Fruit fly (Drosophila melanogaster) whole organism, embryonic: Measurements from ENCODE around the gene CG6569.

Experiments
- ATbp ChIP-seq: fragments of 200-800 bp; sonication (Bioruptor generic); optimal IDR thresholded peaks from 2 replicates; lab custom pipeline; 2017; ENCODE audit warnings: missing biosample characterization, mild to moderate bottlenecking, missing genetic modification characterization, missing genetic modification reagents
- Atf3 ChIP-seq: fragments of 200-800 bp; sonication (Bioruptor generic); optimal IDR thresholded peaks from 3 replicates; lab custom pipeline; 2016; ENCODE audit warnings: missing biosample characterization, missing genetic modification characterization
- Blimp-1 ChIP-seq: fragments of 200-800 bp; sonication (Bioruptor generic); optimal IDR thresholded peaks from 3 replicates; lab custom pipeline; 2018; ENCODE audit warnings: missing biosample characterization, missing genetic modification characterization, mild to moderate bottlenecking, moderate library complexity, missing genetic modification reagents
- CG10267 ChIP-seq: fragments of 200-800 bp; sonication (Bioruptor generic); optimal IDR thresholded peaks from 2 replicates; lab custom pipeline; 2018; ENCODE audit warnings: missing biosample characterization, mild to moderate bottlenecking, missing genetic modification characterization, moderate library complexity
- CG12104 ChIP-seq: fragments of 200-800 bp; sonication (Bioruptor generic); optimal IDR thresholded peaks from 3 replicates; lab custom pipeline; 2016; ENCODE audit warnings: missing biosample characterization, missing genetic modification characterization
- CG12236 ChIP-seq: fragments of 200-800 bp; sonication (Bioruptor generic); optimal IDR thresholded peaks from 2 replicates; lab custom pipeline; 2016; ENCODE audit warnings: missing biosample characterization, missing genetic modification characterization
- CG13424 ChIP-seq: fragments of 200-800 bp; sonication (Bioruptor generic); optimal IDR thresholded peaks from 2 replicates; lab custom pipeline; 2019; ENCODE audit warnings: missing biosample characterization, mild to moderate bottlenecking, missing genetic modification characterization, moderate library complexity
- CG14014 ChIP-seq: fragments of 200-800 bp; sonication (Bioruptor generic); IDR thresholded peaks from 2 replicates; pipeline ENCODE4 v1.3.6; 2022; ENCODE audit warnings: missing biosample characterization, missing genetic modification characterization
- CG14710 ChIP-seq: fragments of 200-800 bp; sonication (Bioruptor generic); optimal IDR thresholded peaks from 3 replicates; lab custom pipeline; 2019; ENCODE audit warnings: missing biosample characterization, mild to moderate bottlenecking, missing genetic modification characterization, moderate library complexity
- CG17186 ChIP-seq: fragments of 200-800 bp; sonication (Bioruptor generic); optimal IDR thresholded peaks from 3 replicates; lab custom pipeline; 2017; ENCODE audit warnings: missing biosample characterization, missing genetic modification reagents, missing genetic modification characterization
- CG17361 ChIP-seq: fragments of 200-800 bp; sonication (Bioruptor generic); IDR thresholded peaks from 3 replicates; pipeline ENCODE4 v1.3.6; 2022; ENCODE audit warnings: missing biosample characterization, missing genetic modification characterization
- CG2129 ChIP-seq: fragments of 200-800 bp; sonication (Bioruptor generic); IDR thresholded peaks from 2 replicates; pipeline ENCODE4 v1.3.6; 2022; ENCODE audit warnings: missing biosample characterization, missing genetic modification characterization; ENCODE audit not compliant: partially characterized antibody
- CG30403 ChIP-seq: fragments of 200-800 bp; sonication (Bioruptor generic); optimal IDR thresholded peaks from 3 replicates; lab custom pipeline; 2016; ENCODE audit warnings: missing biosample characterization, missing genetic modification characterization
- CG33557 ChIP-seq: fragments of 200-800 bp; sonication (Bioruptor generic); optimal IDR thresholded peaks from 2 replicates; lab custom pipeline; 2019; ENCODE audit warnings: missing biosample characterization, mild to moderate bottlenecking, missing genetic modification characterization, moderate library complexity
- CG3847 ChIP-seq: fragments of 200-800 bp; sonication (Bioruptor generic); IDR thresholded peaks from 2 replicates; pipeline ENCODE4 v1.3.6; 2022; ENCODE audit warnings: missing biosample characterization, missing genetic modification characterization
- CG4328 ChIP-seq: fragments of 200-800 bp; sonication (Bioruptor generic); optimal IDR thresholded peaks from 3 replicates; lab custom pipeline; 2017; ENCODE audit warnings: missing biosample characterization, missing genetic modification reagents, missing genetic modification characterization
- CG4404 ChIP-seq: fragments of 200-800 bp; sonication (Bioruptor generic); IDR thresholded peaks from 2 replicates; pipeline ENCODE4 v1.3.6; 2022; ENCODE audit warnings: missing biosample characterization, missing genetic modification characterization
- CG5180 ChIP-seq: fragments of 200-800 bp; sonication (Bioruptor generic); optimal IDR thresholded peaks from 3 replicates; lab custom pipeline; 2017; ENCODE audit warnings: missing biosample characterization, missing genetic modification characterization, mild to moderate bottlenecking, moderate library complexity, missing genetic modification reagents
- CG7357 ChIP-seq: fragments of 200-800 bp; sonication (Bioruptor generic); IDR thresholded peaks from 3 replicates; pipeline ENCODE4 v1.3.6; 2022; ENCODE audit warnings: missing biosample characterization, missing genetic modification characterization
- CG8388 ChIP-seq: fragments of 200-800 bp; sonication (Bioruptor generic); optimal IDR thresholded peaks from 2 replicates; lab custom pipeline; 2019; ENCODE audit warnings: missing biosample characterization, mild to moderate bottlenecking, missing genetic modification characterization, moderate library complexity
- CG9932 ChIP-seq: fragments of 200-800 bp; sonication (Bioruptor generic); IDR thresholded peaks from 2 replicates; pipeline ENCODE4 v1.3.6; 2022; ENCODE audit warnings: missing biosample characterization, missing genetic modification characterization
- Chrac-16 ChIP-seq: fragments of 200-800 bp; sonication (Bioruptor generic); optimal IDR thresholded peaks from 3 replicates; lab custom pipeline; 2016; ENCODE audit warnings: missing biosample characterization, missing genetic modification characterization
- Dek ChIP-seq: fragments of 200-800 bp; sonication (Bioruptor generic); optimal IDR thresholded peaks from 3 replicates; lab custom pipeline; 2019; ENCODE audit warnings: missing biosample characterization, mild to moderate bottlenecking, missing genetic modification characterization, moderate library complexity
- E2f1 ChIP-seq: fragments of 200-800 bp; sonication (Bioruptor generic); IDR thresholded peaks from 2 replicates; pipeline ENCODE4 v1.3.6; 2022; ENCODE audit warnings: missing biosample characterization, missing genetic modification characterization
- Elba2 ChIP-seq: fragments of 200-800 bp; sonication (Bioruptor generic); optimal IDR thresholded peaks from 3 replicates; lab custom pipeline; 2016; ENCODE audit warnings: missing biosample characterization, missing genetic modification characterization
- Ets65A ChIP-seq: fragments of 200-800 bp; sonication (Bioruptor generic); peaks from one replicate; lab custom pipeline; 2016; ENCODE audit warnings: missing biosample characterization, missing genetic modification characterization
- HmgZ ChIP-seq: fragments of 200-800 bp; sonication (Bioruptor generic); optimal IDR thresholded peaks from 2 replicates; lab custom pipeline; 2018; ENCODE audit warnings: missing biosample characterization, mild to moderate bottlenecking, missing genetic modification characterization
- Jarid2 ChIP-seq: fragments of 200-800 bp; sonication (Bioruptor generic); optimal IDR thresholded peaks from 3 replicates; lab custom pipeline; 2017; ENCODE audit warnings: mild to moderate bottlenecking, missing biosample characterization, missing genetic modification reagents, missing genetic modification characterization
- Usf ChIP-seq: fragments of 200-800 bp; sonication (Bioruptor generic); optimal IDR thresholded peaks from 2 replicates; lab custom pipeline; 2017; ENCODE audit warnings: missing genotype, missing biosample characterization, missing genetic modification characterization
- ab ChIP-seq: fragments of 200-800 bp; sonication (Bioruptor generic); optimal IDR thresholded peaks from 2 replicates; lab custom pipeline; 2016; ENCODE audit warnings: missing biosample characterization, missing genetic modification characterization
- abd-A ChIP-seq: fragments of 200-800 bp; sonication (Bioruptor generic); optimal IDR thresholded peaks from 3 replicates; lab custom pipeline; 2019; ENCODE audit warnings: missing biosample characterization, mild to moderate bottlenecking, missing genetic modification characterization, moderate library complexity
- ash1 ChIP-seq: fragments of 200-800 bp; sonication (Bioruptor generic); optimal IDR thresholded peaks from 2 replicates; lab custom pipeline; 2018; ENCODE audit warnings: missing biosample characterization, mild to moderate bottlenecking, missing genetic modification characterization
- crp ChIP-seq, 2 experiments: fragments of 200-800 bp; sonication (Bioruptor generic); optimal IDR thresholded peaks; 2 replicates in 1 of 2; 3 replicates in 1 of 2; lab custom pipeline; 2017; ENCODE audit warnings: missing biosample characterization in 2 of 2, missing genetic modification characterization in 2 of 2, mild to moderate bottlenecking in 1 of 2, moderate library complexity in 1 of 2
- dati ChIP-seq: fragments of 200-800 bp; sonication (Bioruptor generic); IDR thresholded peaks from 2 replicates; pipeline ENCODE4 v1.3.6; 2022; ENCODE audit warnings: missing biosample characterization, missing genetic modification characterization
- ewg ChIP-seq: fragments of 200-800 bp; sonication (Bioruptor generic); optimal IDR thresholded peaks from 3 replicates; lab custom pipeline; 2017; ENCODE audit warnings: mild to moderate bottlenecking, missing biosample characterization, missing genetic modification reagents, missing genetic modification characterization
- fd64A ChIP-seq: fragments of 200-800 bp; sonication (Bioruptor generic); optimal IDR thresholded peaks from 3 replicates; lab custom pipeline; 2018; ENCODE audit warnings: missing biosample characterization, mild to moderate bottlenecking, missing genetic modification characterization
- gcm ChIP-seq: fragments of 200-800 bp; sonication (Bioruptor generic); optimal IDR thresholded peaks from 2 replicates; lab custom pipeline; 2019; ENCODE audit warnings: missing biosample characterization, mild to moderate bottlenecking, missing genetic modification characterization, moderate library complexity
- gcm2 ChIP-seq: fragments of 200-800 bp; sonication (Bioruptor generic); optimal IDR thresholded peaks from 2 replicates; lab custom pipeline; 2016; ENCODE audit warnings: missing biosample characterization, missing genetic modification characterization
- gt ChIP-seq: fragments of 200-800 bp; sonication (Bioruptor generic); IDR thresholded peaks from 2 replicates; pipeline ENCODE4 v1.3.6; 2022; ENCODE audit warnings: missing biosample characterization, missing genetic modification characterization
- klu ChIP-seq: fragments of 200-800 bp; sonication (Bioruptor generic); IDR thresholded peaks from 2 replicates; pipeline ENCODE4 v1.3.6; 2022; ENCODE audit warnings: missing biosample characterization, missing genetic modification characterization
- lilli ChIP-seq: fragments of 200-800 bp; sonication (Bioruptor generic); optimal IDR thresholded peaks from 3 replicates; lab custom pipeline; 2016; ENCODE audit warnings: missing biosample characterization, missing genetic modification characterization
- org-1 ChIP-seq: fragments of 200-800 bp; sonication (Bioruptor generic); optimal IDR thresholded peaks from 2 replicates; lab custom pipeline; 2017; ENCODE audit warnings: missing biosample characterization, missing genetic modification characterization
- p53 ChIP-seq: fragments of 200-800 bp; sonication (Bioruptor generic); optimal IDR thresholded peaks from 2 replicates; lab custom pipeline; 2016; ENCODE audit warnings: missing biosample characterization, missing genetic modification characterization
- psq ChIP-seq: fragments of 200-800 bp; sonication (Bioruptor generic); optimal IDR thresholded peaks from 2 replicates; lab custom pipeline; 2017; ENCODE audit warnings: missing biosample characterization, missing genetic modification characterization
- ro ChIP-seq: fragments of 200-800 bp; sonication (Bioruptor generic); IDR thresholded peaks from 2 replicates; pipeline ENCODE4 v1.3.6; 2022; ENCODE audit warnings: missing biosample characterization, missing genetic modification characterization
- seq ChIP-seq: fragments of 200-800 bp; sonication (Bioruptor generic); IDR thresholded peaks from 2 replicates; pipeline ENCODE4 v1.3.6; 2022; ENCODE audit warnings: missing biosample characterization, missing genetic modification characterization
- sima ChIP-seq: fragments of 200-800 bp; sonication (Bioruptor generic); optimal IDR thresholded peaks from 2 replicates; lab custom pipeline; 2016; ENCODE audit warnings: missing biosample characterization, missing genetic modification characterization
- sob ChIP-seq: fragments of 200-800 bp; sonication (Bioruptor generic); IDR thresholded peaks from 2 replicates; pipeline ENCODE4 v1.3.6; 2022; ENCODE audit warnings: missing biosample characterization, missing genetic modification characterization
- vfl ChIP-seq: fragments of 200-800 bp; sonication (Bioruptor generic); optimal IDR thresholded peaks from 2 replicates; lab custom pipeline; 2016; ENCODE audit warnings: missing biosample characterization, missing genetic modification characterization
- vvl ChIP-seq: fragments of 200-800 bp; sonication (Bioruptor generic); IDR thresholded peaks from 2 replicates; pipeline ENCODE4 v1.3.6; 2022; ENCODE audit warnings: missing biosample characterization, missing genetic modification characterization
- zen2 ChIP-seq: fragments of 200-800 bp; sonication (Bioruptor generic); IDR thresholded peaks from 3 replicates; pipeline ENCODE4 v1.3.6; 2022; ENCODE audit warnings: missing biosample characterization, missing genetic modification characterization; ENCODE audit not compliant: partially characterized antibody
- zf30C ChIP-seq: fragments of 200-800 bp; sonication (Bioruptor generic); optimal IDR thresholded peaks from 3 replicates; lab custom pipeline; 2018; ENCODE audit warnings: missing biosample characterization, mild to moderate bottlenecking, missing genetic modification characterization

Gene CG6569

dm6 chr3R:21874982-21875466, 7.3 kb upstream of the CG6569 start, which contains the start of gene CG6656 (continued):
- TF ChIP-seq CG9932 (GFP tag; lab: Robert Waterston, UW), result 0 out of 2 replicates have a peak, but pooled peaks have one; percentile 19
- no peak for TF ChIP-seq CG7357 (GFP tag; lab: Robert Waterston, UW)
- TF ChIP-seq CG2129 (GFP tag; lab: Robert Waterston, UW), result no peak
- no peak for TF ChIP-seq gcm2 (GFP tag; lab: Kevin White, UChicago)
- TF ChIP-seq Dek (tag; lab: Kevin White, UChicago), result no peak
- no peak for TF ChIP-seq ewg (GFP tag; lab: Kevin White, UChicago)
- no peak for TF ChIP-seq CG4404 (GFP tag; lab: Robert Waterston, UW)
- TF ChIP-seq Elba2 (GFP tag; lab: Kevin White, UChicago), result no peak
- no peak for TF ChIP-seq Usf (GFP tag; lab: Kevin White, UChicago)
- TF ChIP-seq dati (GFP tag; lab: Robert Waterston, UW), result no peak
- TF ChIP-seq org-1, result no peak
- no peak for TF ChIP-seq ATbp (GFP tag; lab: Kevin White, UChicago)
- TF ChIP-seq CG17361 (GFP tag; lab: Robert Waterston, UW), result no peak
- no peak for TF ChIP-seq zen2 (GFP tag; lab: Robert Waterston, UW)
- no peak for TF ChIP-seq CG8388
- TF ChIP-seq seq, result no peak
- TF ChIP-seq CG17186 (GFP tag; lab: Kevin White, UChicago), result no peak
- no peak for TF ChIP-seq gcm
- no peak for TF ChIP-seq CG30403
- no peak for TF ChIP-seq E2f1 (GFP tag; lab: Robert Waterston, UW)
- peak; percentile 6 for TF ChIP-seq CG10267 (tag; lab: Kevin White, UChicago)
- TF ChIP-seq HmgZ (tag; lab: Kevin White, UChicago), result no peak
- TF ChIP-seq CG12104, result no peak
- TF ChIP-seq CG13424 (tag; lab: Kevin White, UChicago), result no peak
- TF ChIP-seq p53 (GFP tag; lab: Kevin White, UChicago), result no peak
- no peak for TF ChIP-seq lilli
- TF ChIP-seq CG33557 (GFP tag; lab: Kevin White, UChicago), result no peak
- TF ChIP-seq Blimp-1 (GFP tag; lab: Kevin White, UChicago), result no peak
- TF ChIP-seq klu (GFP tag; lab: Robert Waterston, UW), result no peak
- TF ChIP-seq CG5180 (GFP tag; lab: Kevin White, UChicago), result no peak
- TF ChIP-seq CG14014 (GFP tag; lab: Robert Waterston, UW), result no peak
- no peak for TF ChIP-seq CG14710 (tag; lab: Kevin White, UChicago)
- TF ChIP-seq Ets65A (GFP tag; lab: Kevin White, UChicago), result peak; percentile 68
- no peak for TF ChIP-seq sima
- TF ChIP-seq CG12236 (GFP tag; lab: Kevin White, UChicago), result no peak
- TF ChIP-seq crp (GFP tag; optimal IDR thresholded peaks at IDR 0.05; lab: Kevin White, UChicago), result no peak
- TF ChIP-seq gt (GFP tag; lab: Robert Waterston, UW), result no peak
- TF ChIP-seq ro (GFP tag; lab: Robert Waterston, UW), result no peak
- no peak for TF ChIP-seq ash1
- TF ChIP-seq fd64A (GFP tag; lab: Kevin White, UChicago), result no peak
- TF ChIP-seq abd-A (tag; lab: Kevin White, UChicago), result no peak
- no peak for TF ChIP-seq vfl
- TF ChIP-seq CG4328, result no peak
- no peak for TF ChIP-seq ab
- no peak for TF ChIP-seq zf30C
- TF ChIP-seq Chrac-16, result no peak
- TF ChIP-seq Jarid2 (GFP tag; lab: Kevin White, UChicago), result peak; percentile 75
- no peak for TF ChIP-seq psq (GFP tag; lab: Kevin White, UChicago)
- 0 out of 2 replicates have a peak, but pooled peaks have one; percentile 17 for TF ChIP-seq sob
- TF ChIP-seq CG3847 (GFP tag; lab: Robert Waterston, UW), result no peak
- no peak for TF ChIP-seq Atf3 (GFP tag; lab: Kevin White, UChicago)
- TF ChIP-seq vvl (GFP tag; lab: Robert Waterston, UW), result peak; percentile 72; the same call in 1 of the 2 replicates
